Fruit fly (Drosophila melanogaster): ENCODE measurements around the gene CG43251.

The CG43251 gene

dm6 chr3L:20778224-20779063 is 19.8 kb downstream of the CG43251 start, which contains the start of the genes Pex16 and Pex14:
Gene Pex16 (minus strand): TSS chr3L:20778264.
Gene Pex14 (plus strand): TSS chr3L:20778799.
- TF ChIP-seq rgr (GFP tag; optimal IDR thresholded peaks at IDR 0.05) (peak; percentile 94), GATAd (GFP tag; optimal IDR thresholded peaks at IDR 0.05) (no peak), N (GFP tag; optimal IDR thresholded peaks at IDR 0.05) (no peak), Rel (GFP tag; optimal IDR thresholded peaks at IDR 0.05) (no peak), Rel (tag; optimal IDR thresholded peaks at IDR 0.05) (no peak), HLH106 (tag; optimal IDR thresholded peaks at IDR 0.05) (peak; percentile 73), psq (GFP tag; optimal IDR thresholded peaks at IDR 0.05) (peak; percentile 38), fru (GFP tag; optimal IDR thresholded peaks at IDR 0.05) (peak; percentile 69), h (GFP tag; optimal IDR thresholded peaks at IDR 0.05) (peak; percentile 57), Dif (GFP tag; optimal IDR thresholded peaks at IDR 0.05; ENCODE audit: partially characterized antibody) (no peak), CG9705 (GFP tag; optimal IDR thresholded peaks at IDR 0.05) (peak; percentile 28), sv (GFP tag; optimal IDR thresholded peaks at IDR 0.05) (peak; percentile 66), OdsH (GFP tag; optimal IDR thresholded peaks at IDR 0.05) (peak; percentile 53), Hnf4 (GFP tag; optimal IDR thresholded peaks at IDR 0.05) (peak; percentile 56), dmrt93B (GFP tag; optimal IDR thresholded peaks at IDR 0.05) (no peak), br (GFP tag; optimal IDR thresholded peaks at IDR 0.05) (peak; percentile 65), woc (GFP tag; optimal IDR thresholded peaks at IDR 0.05) (peak; percentile 80), Sp1 (GFP tag; optimal IDR thresholded peaks at IDR 0.05) (peak; percentile 52), foxo (GFP tag; optimal IDR thresholded peaks at IDR 0.05) (peak in 1 of 2 experiments; percentile 80), Hr83 (GFP tag; optimal IDR thresholded peaks at IDR 0.05; ENCODE audit: poor library complexity, severe bottlenecking) (peak; percentile 24), ey (GFP tag; optimal IDR thresholded peaks at IDR 0.05) (peak; percentile 72), dl (GFP tag; optimal IDR thresholded peaks at IDR 0.05; ENCODE audit: insufficient read depth in 1 of 2, partially characterized antibody in 2 of 2) (no peak)

DNA sequence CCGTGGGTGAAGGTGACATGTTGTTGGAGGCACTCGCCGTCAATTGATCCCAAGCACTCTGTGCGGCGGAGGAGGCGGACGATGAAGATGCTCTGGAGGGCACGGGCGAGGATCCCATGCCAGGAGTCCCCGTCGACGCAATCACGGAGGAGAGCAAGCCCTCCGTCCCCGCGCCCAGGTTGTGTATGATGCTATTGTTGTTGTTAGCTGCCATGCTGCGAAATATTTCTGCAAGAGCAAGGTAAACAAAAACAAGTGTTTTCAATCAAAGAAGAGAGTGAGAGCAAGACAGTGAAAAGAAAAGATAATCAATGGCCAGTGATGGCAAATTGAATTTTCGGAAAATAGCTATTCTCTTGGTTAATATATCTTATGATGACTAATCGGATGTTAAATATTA is 25.7 kb downstream of the CG43251 start:
- TF ChIP-seq dsf (GFP tag; optimal IDR thresholded peaks at IDR 0.05; ENCODE audit: borderline replicate concordance) (no peak), Rel (GFP tag; optimal IDR thresholded peaks at IDR 0.05) (no peak), Rel (tag; optimal IDR thresholded peaks at IDR 0.05) (peak; percentile 75)

DNA sequence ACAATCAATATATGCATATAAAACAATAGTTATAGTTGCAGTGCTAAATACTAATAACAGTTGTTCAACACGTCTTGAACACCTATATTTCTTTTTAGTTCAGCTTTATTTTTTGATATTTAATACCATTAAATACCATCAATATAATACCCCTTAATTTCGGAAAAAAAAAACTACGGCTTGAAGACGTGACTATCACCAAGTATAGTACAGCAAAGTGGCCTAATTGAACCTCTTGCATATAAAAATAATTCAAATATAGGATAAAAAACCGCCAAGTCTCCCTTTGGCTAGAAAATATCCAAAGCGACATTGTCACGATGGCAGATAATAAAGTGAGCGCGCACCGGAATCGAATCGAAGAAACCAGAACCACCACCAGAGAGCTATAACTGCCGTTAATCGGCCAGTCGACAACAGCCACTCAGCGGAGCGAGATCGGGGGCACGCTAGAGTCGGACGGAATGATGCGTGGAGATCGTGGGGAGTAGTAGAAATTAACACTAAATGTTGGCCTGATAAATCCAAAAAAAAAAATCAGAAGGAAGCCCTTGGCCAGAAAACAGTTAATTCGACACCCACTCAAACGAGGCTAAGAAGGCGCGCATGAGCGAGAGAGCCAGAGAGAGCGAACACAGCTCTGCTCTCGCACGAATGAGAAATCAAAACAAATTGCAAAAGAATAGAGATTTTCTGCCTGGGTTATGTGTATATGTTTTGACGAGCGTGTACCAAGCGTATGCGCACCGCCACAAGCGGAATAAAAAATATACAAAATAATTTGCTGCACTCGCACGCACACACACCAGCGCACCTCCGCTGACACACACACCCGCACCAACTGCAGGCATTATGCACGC is 26.4 kb downstream of the CG43251 start:
- TF ChIP-seq pan (optimal IDR thresholded peaks at IDR 0.05): no peak
- TF ChIP-seq HLH106 (tag; optimal IDR thresholded peaks at IDR 0.05): peak; percentile 53
- TF ChIP-seq CG9705 (GFP tag; optimal IDR thresholded peaks at IDR 0.05): no peak
- peak; percentile 90 to 92 for TF ChIP-seq dl (GFP tag; optimal IDR thresholded peaks at IDR 0.05; ENCODE audit: insufficient read depth in 1 of 2, partially characterized antibody in 2 of 2)
- no peak for TF ChIP-seq Dfd (GFP tag; optimal IDR thresholded peaks at IDR 0.05)
- TF ChIP-seq Dif (GFP tag; optimal IDR thresholded peaks at IDR 0.05; ENCODE audit: partially characterized antibody): peak; percentile 93
- TF ChIP-seq woc (GFP tag; optimal IDR thresholded peaks at IDR 0.05): peak; percentile 87
- TF ChIP-seq ey (GFP tag; optimal IDR thresholded peaks at IDR 0.05): peak; percentile 33
- TF ChIP-seq psq (GFP tag; optimal IDR thresholded peaks at IDR 0.05): peak; percentile 88
- TF ChIP-seq br (GFP tag; optimal IDR thresholded peaks at IDR 0.05): no peak
- TF ChIP-seq OdsH (GFP tag; optimal IDR thresholded peaks at IDR 0.05): peak; percentile 25
- no peak for TF ChIP-seq GATAd (GFP tag; optimal IDR thresholded peaks at IDR 0.05)
- TF ChIP-seq N (GFP tag; optimal IDR thresholded peaks at IDR 0.05): no peak
- peak; percentile 68 for TF ChIP-seq Sp1 (GFP tag; optimal IDR thresholded peaks at IDR 0.05)
- no peak for TF ChIP-seq Hnf4 (GFP tag; optimal IDR thresholded peaks at IDR 0.05)
- TF ChIP-seq Rel (GFP tag; optimal IDR thresholded peaks at IDR 0.05): no peak
- TF ChIP-seq Rel (tag; optimal IDR thresholded peaks at IDR 0.05): peak; percentile 16
- peak; percentile 57 for TF ChIP-seq Jra (GFP tag; optimal IDR thresholded peaks at IDR 0.05)
- no peak for TF ChIP-seq brk (GFP tag; optimal IDR thresholded peaks at IDR 0.05)
- TF ChIP-seq sv (GFP tag; optimal IDR thresholded peaks at IDR 0.05): peak; percentile 39
- TF ChIP-seq Hr83 (GFP tag; optimal IDR thresholded peaks at IDR 0.05; ENCODE audit: poor library complexity, severe bottlenecking): peak; percentile 24
- peak in 1 of 2 experiments; percentile 38 for TF ChIP-seq foxo (GFP tag; optimal IDR thresholded peaks at IDR 0.05)
- TF ChIP-seq dmrt93B (GFP tag; optimal IDR thresholded peaks at IDR 0.05): no peak
- TF ChIP-seq Abd-B (GFP tag; optimal IDR thresholded peaks at IDR 0.05): no peak
- no peak for TF ChIP-seq jim (GFP tag; optimal IDR thresholded peaks at IDR 0.05)
- TF ChIP-seq Vsx2 (GFP tag; optimal IDR thresholded peaks at IDR 0.05; ENCODE audit: partially characterized antibody): no peak
- no peak for TF ChIP-seq CG32264 (GFP tag; optimal IDR thresholded peaks at IDR 0.05)
- TF ChIP-seq sage (GFP tag; optimal IDR thresholded peaks at IDR 0.05): peak; percentile 56
- peak; percentile 36 for TF ChIP-seq fru (GFP tag; optimal IDR thresholded peaks at IDR 0.05)
- TF ChIP-seq tai (GFP tag; optimal IDR thresholded peaks at IDR 0.05): no peak
- TF ChIP-seq Mio (GFP tag; optimal IDR thresholded peaks at IDR 0.05): no peak
- no peak for TF ChIP-seq lola (GFP tag; optimal IDR thresholded peaks at IDR 0.05)
- no peak for TF ChIP-seq Hr78 (GFP tag; optimal IDR thresholded peaks at IDR 0.05)
- peak; percentile 100 for TF ChIP-seq Myc (optimal IDR thresholded peaks at IDR 0.05)
- no peak for TF ChIP-seq usp (GFP tag; optimal IDR thresholded peaks at IDR 0.05)
- TF ChIP-seq rgr (GFP tag; optimal IDR thresholded peaks at IDR 0.05): peak; percentile 15
- TF ChIP-seq dsf (GFP tag; optimal IDR thresholded peaks at IDR 0.05; ENCODE audit: borderline replicate concordance): no peak
- peak; percentile 31 for TF ChIP-seq h (GFP tag; optimal IDR thresholded peaks at IDR 0.05)
